Fruit fly (Drosophila melanogaster) whole organism, embryonic: ENCODE data around the gene CG31100.

ENCODE experiments used
- Abd-B ChIP-seq: fragments of 200-800 bp; sonication (Bioruptor generic); optimal IDR thresholded peaks from 2 replicates; lab custom pipeline; 2018; ENCODE audit warnings: missing biosample characterization, mild to moderate bottlenecking, missing genetic modification characterization, moderate library complexity
- Asciz ChIP-seq: fragments of 200-800 bp; sonication (Bioruptor generic); optimal IDR thresholded peaks from 2 replicates; lab custom pipeline; 2017; ENCODE audit warnings: missing biosample characterization, mild to moderate bottlenecking, missing genetic modification characterization, missing genetic modification reagents
- B-H1 ChIP-seq: fragments of 200-800 bp; sonication (Bioruptor generic); IDR thresholded peaks from 3 replicates; pipeline ENCODE4 v1.3.6; 2022; ENCODE audit warnings: missing biosample characterization, missing genetic modification characterization
- CG10274 ChIP-seq: fragments of 200-800 bp; sonication (Bioruptor generic); optimal IDR thresholded peaks from 3 replicates; lab custom pipeline; 2017; ENCODE audit warnings: missing biosample characterization, mild to moderate bottlenecking, missing genetic modification characterization
- CG11456 ChIP-seq: fragments of 200-800 bp; sonication (Bioruptor generic); IDR thresholded peaks from 3 replicates; pipeline ENCODE4 v1.3.6; 2022; ENCODE audit warnings: missing biosample characterization, missing genetic modification characterization
- CG12744 ChIP-seq: fragments of 200-800 bp; sonication (Bioruptor generic); optimal IDR thresholded peaks from 2 replicates; lab custom pipeline; 2016; ENCODE audit warnings: missing biosample characterization, missing genetic modification characterization
- CG13424 ChIP-seq: fragments of 200-800 bp; sonication (Bioruptor generic); optimal IDR thresholded peaks from 2 replicates; lab custom pipeline; 2019; ENCODE audit warnings: missing biosample characterization, mild to moderate bottlenecking, missing genetic modification characterization, moderate library complexity
- CG14050 ChIP-seq: fragments of 200-800 bp; sonication (Bioruptor generic); IDR thresholded peaks from 3 replicates; pipeline ENCODE4 v1.3.6; 2022; ENCODE audit warnings: missing biosample characterization, missing genetic modification characterization
- CG15601 ChIP-seq: fragments of 200-800 bp; sonication (Bioruptor generic); optimal IDR thresholded peaks from 3 replicates; lab custom pipeline; 2019; ENCODE audit warnings: missing biosample characterization, mild to moderate bottlenecking, missing genetic modification characterization, moderate library complexity
- CG17385 ChIP-seq: fragments of 200-800 bp; sonication (Bioruptor generic); optimal IDR thresholded peaks from 3 replicates; lab custom pipeline; 2018; ENCODE audit warnings: missing biosample characterization, mild to moderate bottlenecking, missing genetic modification characterization
- CG31441 ChIP-seq: fragments of 200-800 bp; sonication (Bioruptor generic); IDR thresholded peaks from 2 replicates; pipeline ENCODE4 v1.3.6; 2022; ENCODE audit warnings: missing biosample characterization, missing genetic modification characterization
- CG3726 ChIP-seq: fragments of 200-800 bp; sonication (Bioruptor generic); IDR thresholded peaks from 3 replicates; pipeline ENCODE4, ENCODE4 v1.3.6; 2022; ENCODE audit warnings: missing biosample characterization, missing genetic modification characterization
- CG4424 ChIP-seq: fragments of 200-800 bp; sonication (Bioruptor generic); optimal IDR thresholded peaks from 3 replicates; lab custom pipeline; 2016; ENCODE audit warnings: missing biosample characterization, missing genetic modification characterization
- CG6689 ChIP-seq: fragments of 200-800 bp; sonication (Bioruptor generic); IDR thresholded peaks from 2 replicates; pipeline ENCODE4 v1.3.6; 2022; ENCODE audit warnings: missing biosample characterization, missing genetic modification characterization
- CG7839 ChIP-seq: fragments of 200-800 bp; sonication (Bioruptor generic); optimal IDR thresholded peaks from 3 replicates; lab custom pipeline; 2018; ENCODE audit warnings: missing biosample characterization, mild to moderate bottlenecking, missing genetic modification characterization, moderate library complexity
- CG8089 ChIP-seq: fragments of 200-800 bp; sonication (Bioruptor generic); optimal IDR thresholded peaks from 3 replicates; lab custom pipeline; 2016; ENCODE audit warnings: missing biosample characterization, missing genetic modification characterization
- CG8290 ChIP-seq, 3 experiments: fragments of 200-800 bp; sonication (Bioruptor generic); optimal IDR thresholded peaks; 2 replicates each; lab custom pipeline; 2016 to 2019; ENCODE audit warnings: missing biosample characterization in 3 of 3, missing genetic modification characterization in 3 of 3, mild to moderate bottlenecking in 2 of 3, moderate library complexity in 1 of 3
- CG8478 ChIP-seq: fragments of >200 bp; optimal IDR thresholded peaks from 2 replicates; lab custom pipeline; 2018
- CG9215 ChIP-seq: fragments of 200-800 bp; sonication (Bioruptor generic); IDR thresholded peaks from 2 replicates; pipeline ENCODE4 v1.3.6; 2022; ENCODE audit warnings: missing biosample characterization, missing genetic modification characterization
- Dad ChIP-seq: fragments of 200-800 bp; sonication (Bioruptor generic); optimal IDR thresholded peaks from 3 replicates; lab custom pipeline; 2016; ENCODE audit warnings: missing biosample characterization, missing genetic modification characterization
- Deaf1 ChIP-seq: fragments of 200-800 bp; optimal IDR thresholded peaks from 3 replicates; lab custom pipeline; 2019; ENCODE audit warnings: missing biosample characterization, mild to moderate bottlenecking, missing genetic modification characterization, moderate library complexity
- Dll ChIP-seq: fragments of 200-800 bp; sonication (Bioruptor generic); IDR thresholded peaks from 4 replicates; pipeline ENCODE4 v1.3.6; 2022; ENCODE audit warnings: missing biosample characterization, missing genetic modification characterization; ENCODE audit not compliant: partially characterized antibody
- ERR ChIP-seq: fragments of 200-800 bp; sonication (Bioruptor generic); optimal IDR thresholded peaks from 2 replicates; lab custom pipeline; 2016; ENCODE audit warnings: missing biosample characterization, missing genetic modification characterization
- HmgD ChIP-seq: fragments of 200-800 bp; sonication (Bioruptor generic); optimal IDR thresholded peaks from 3 replicates; lab custom pipeline; 2016; ENCODE audit warnings: missing biosample characterization, missing genetic modification characterization
- Hmr ChIP-seq: fragments of 200-800 bp; sonication (Bioruptor generic); optimal IDR thresholded peaks from 3 replicates; lab custom pipeline; 2017; ENCODE audit warnings: mild to moderate bottlenecking, missing biosample characterization, missing genetic modification reagents, missing genetic modification characterization
- Kr ChIP-seq: fragments of 200-800 bp; sonication (Bioruptor generic); optimal IDR thresholded peaks from 2 replicates; lab custom pipeline; 2017; ENCODE audit warnings: missing biosample characterization, mild to moderate bottlenecking, missing genetic modification characterization
- MESR4 ChIP-seq: fragments of 200-800 bp; sonication (Bioruptor generic); optimal IDR thresholded peaks from 2 replicates; lab custom pipeline; 2018; ENCODE audit warnings: missing biosample characterization, mild to moderate bottlenecking, missing genetic modification characterization, moderate library complexity
- Ptx1 ChIP-seq: fragments of 200-800 bp; sonication (Bioruptor generic); IDR thresholded peaks from 2 replicates; pipeline ENCODE4 v1.3.6; 2022; ENCODE audit warnings: missing biosample characterization, missing genetic modification characterization
- Side ChIP-seq: fragments of 200-800 bp; sonication (Bioruptor generic); optimal IDR thresholded peaks from 2 replicates; lab custom pipeline; 2016; ENCODE audit warnings: missing biosample characterization, missing genetic modification characterization
- Six4 ChIP-seq: fragments of 200-800 bp; sonication (Bioruptor generic); optimal IDR thresholded peaks from 2 replicates; lab custom pipeline; 2016; ENCODE audit warnings: missing biosample characterization, missing genetic modification characterization
- Sox100B ChIP-seq: fragments of 200-800 bp; sonication (Bioruptor generic); optimal IDR thresholded peaks from 3 replicates; lab custom pipeline; 2018; ENCODE audit warnings: missing biosample characterization, mild to moderate bottlenecking, missing genetic modification characterization
- Stat92E ChIP-seq, 3 experiments: fragments of >200 bp in 2 of 3; fragments of 200-800 bp in 1 of 3; sonication (Bioruptor generic) in 1 of 3; optimal IDR thresholded peaks; 2 replicates each; lab custom pipeline; 2017 to 2019; ENCODE audit warnings: missing biosample characterization in 3 of 3, missing genetic modification characterization in 3 of 3, mild to moderate bottlenecking in 1 of 3, moderate library complexity in 1 of 3
- Tbp ChIP-seq: fragments of >200 bp; optimal IDR thresholded peaks from 2 replicates; lab custom pipeline; 2018; ENCODE audit warnings: missing biosample characterization, missing genetic modification characterization
- ac ChIP-seq: fragments of 200-800 bp; sonication (Bioruptor generic); optimal IDR thresholded peaks from 3 replicates; lab custom pipeline; 2017; ENCODE audit warnings: missing biosample characterization, mild to moderate bottlenecking, missing genetic modification characterization
- az2 ChIP-seq: fragments of 200-800 bp; sonication (Bioruptor generic); optimal IDR thresholded peaks from 3 replicates; lab custom pipeline; 2016; ENCODE audit warnings: missing biosample characterization, missing genetic modification characterization
- bowl ChIP-seq: fragments of 200-800 bp; sonication (Bioruptor generic); IDR thresholded peaks from 2 replicates; pipeline ENCODE4 v1.3.6; 2022; ENCODE audit warnings: missing biosample characterization, missing genetic modification characterization
- cg ChIP-seq: fragments of 200-800 bp; sonication (Bioruptor generic); optimal IDR thresholded peaks from 3 replicates; lab custom pipeline; 2019; ENCODE audit warnings: missing biosample characterization, mild to moderate bottlenecking, missing genetic modification characterization, moderate library complexity
- croc ChIP-seq: fragments of 200-800 bp; sonication (Bioruptor generic); conservative IDR thresholded peaks from 3 replicates; pipeline ENCODE4 v1.3.6; 2022; ENCODE audit warnings: missing biosample characterization, missing genetic modification characterization
- dan ChIP-seq: fragments of 200-800 bp; sonication (Bioruptor generic); IDR thresholded peaks from 2 replicates; pipeline ENCODE4 v1.3.6; 2022; ENCODE audit warnings: missing biosample characterization, missing genetic modification characterization
- disco-r ChIP-seq: fragments of 200-800 bp; sonication (Bioruptor generic); optimal IDR thresholded peaks from 2 replicates; lab custom pipeline; 2016; ENCODE audit warnings: missing biosample characterization, missing genetic modification characterization
- en ChIP-seq: fragments of 200-800 bp; sonication (Bioruptor generic); optimal IDR thresholded peaks from 2 replicates; lab custom pipeline; 2016; ENCODE audit warnings: missing biosample characterization, missing genetic modification characterization
- fu2 ChIP-seq: fragments of 200-800 bp; sonication (Bioruptor generic); optimal IDR thresholded peaks from 2 replicates; lab custom pipeline; 2016; ENCODE audit warnings: missing biosample characterization, missing genetic modification characterization
- her ChIP-seq: fragments of 200-800 bp; sonication (Bioruptor generic); optimal IDR thresholded peaks from 2 replicates; lab custom pipeline; 2016; ENCODE audit warnings: missing biosample characterization, missing genetic modification characterization
- lmd ChIP-seq: fragments of 200-800 bp; sonication (Bioruptor generic); IDR thresholded peaks from 2 replicates; pipeline ENCODE4 v1.3.6; 2022; ENCODE audit warnings: missing biosample characterization, missing genetic modification characterization
- run ChIP-seq: fragments of 200-800 bp; sonication (Bioruptor generic); optimal IDR thresholded peaks from 3 replicates; lab custom pipeline; 2018; ENCODE audit warnings: missing biosample characterization, mild to moderate bottlenecking, missing genetic modification characterization
- sd ChIP-seq: fragments of 200-800 bp; sonication (Bioruptor generic); optimal IDR thresholded peaks from 3 replicates; lab custom pipeline; 2018; ENCODE audit warnings: missing biosample characterization, mild to moderate bottlenecking, missing genetic modification characterization, moderate library complexity
- sisA ChIP-seq: fragments of 200-800 bp; sonication (Bioruptor generic); IDR thresholded peaks from 2 replicates; pipeline ENCODE4 v1.3.6; 2022; ENCODE audit warnings: missing biosample characterization, missing genetic modification characterization
- sug ChIP-seq: fragments of 200-800 bp; optimal IDR thresholded peaks from 2 replicates; lab custom pipeline; 2019; ENCODE audit warnings: missing biosample characterization, mild to moderate bottlenecking, missing genetic modification characterization, moderate library complexity
- tgo ChIP-seq: fragments of 200-800 bp; sonication (Bioruptor generic); IDR thresholded peaks from 3 replicates; pipeline ENCODE4 v1.3.6; 2022; ENCODE audit warnings: missing biosample characterization, missing genetic modification characterization
- trh ChIP-seq: fragments of 200-800 bp; sonication (Bioruptor generic); optimal IDR thresholded peaks from 2 replicates; lab custom pipeline; 2016; ENCODE audit warnings: missing biosample characterization, missing genetic modification characterization
- zf30C ChIP-seq: fragments of 200-800 bp; sonication (Bioruptor generic); optimal IDR thresholded peaks from 3 replicates; lab custom pipeline; 2018; ENCODE audit warnings: missing biosample characterization, mild to moderate bottlenecking, missing genetic modification characterization
- zfh1 ChIP-seq: fragments of 200-800 bp; sonication (Bioruptor generic); IDR thresholded peaks from 3 replicates; pipeline ENCODE4 v1.3.6; 2022; ENCODE audit warnings: missing biosample characterization, missing genetic modification characterization

Gene CG31100

dm6 chr3R:9039448-9039847, 36.0 kb upstream of the CG31100 start, which contains the start of gene neur (continued):
- no peak for TF ChIP-seq Dad (GFP tag; lab: Kevin White, UChicago)
- no peak for TF ChIP-seq cg (GFP tag; lab: Kevin White, UChicago)
- TF ChIP-seq B-H1 (GFP tag; lab: Robert Waterston, UW), result no peak
- 0 out of 3 replicates have a peak, but pooled peaks have one; percentile 35 for TF ChIP-seq zfh1
- TF ChIP-seq CG11456 (GFP tag; lab: Robert Waterston, UW), result no peak
- TF ChIP-seq CG4424 (GFP tag; lab: Kevin White, UChicago), result peak; percentile 1
- peak; percentile 90 for TF ChIP-seq CG31441 (GFP tag; lab: Robert Waterston, UW)
- TF ChIP-seq sisA (GFP tag; lab: Robert Waterston, UW), result no peak
- TF ChIP-seq CG3726, result no peak
- peak; percentile 29; the same call in 2 of the 3 replicates for TF ChIP-seq tgo (GFP tag; lab: Robert Waterston, UW)
- TF ChIP-seq Hmr (GFP tag; lab: Kevin White, UChicago), result peak; percentile 73
- no peak for TF ChIP-seq fu2 (GFP tag; lab: Kevin White, UChicago)
- TF ChIP-seq Kr (GFP tag; lab: Kevin White, UChicago), result no peak
- TF ChIP-seq bowl, result no peak
- TF ChIP-seq CG10274 (GFP tag; lab: Kevin White, UChicago), result no peak
- TF ChIP-seq Six4 (GFP tag; lab: Kevin White, UChicago), result no peak
- TF ChIP-seq HmgD (GFP tag; lab: Kevin White, UChicago), result peak; percentile 19
- TF ChIP-seq CG6689 (GFP tag; lab: Robert Waterston, UW), result no peak
- TF ChIP-seq CG7839, result no peak
- no peak for TF ChIP-seq zf30C (GFP tag; lab: Kevin White, UChicago)
- peak; percentile 24 for TF ChIP-seq CG8290 (GFP tag; optimal IDR thresholded peaks at IDR 0.05; lab: Kevin White, UChicago)
- TF ChIP-seq CG8290 (tag; optimal IDR thresholded peaks at IDR 0.05; lab: Kevin White, UChicago), result peak in 1 of 2 experiments; percentile 1
- peak; percentile 59 for TF ChIP-seq sug (tag; lab: Kevin White, UChicago)
- TF ChIP-seq Asciz (GFP tag; lab: Kevin White, UChicago), result no peak
- TF ChIP-seq run (tag; lab: Kevin White, UChicago), result no peak
- TF ChIP-seq Sox100B (GFP tag; lab: Kevin White, UChicago), result peak; percentile 8
- TF ChIP-seq sd, result no peak
- no peak for TF ChIP-seq ac (GFP tag; lab: Kevin White, UChicago)
- TF ChIP-seq CG9215 (GFP tag; lab: Robert Waterston, UW), result 0 out of 2 replicates have a peak, but pooled peaks have one; percentile 8
- peak; percentile 32 for TF ChIP-seq Side (GFP tag; lab: Kevin White, UChicago)
- TF ChIP-seq en (GFP tag; lab: Kevin White, UChicago), result no peak
- TF ChIP-seq CG12744, result no peak
- no peak for TF ChIP-seq CG17385 (GFP tag; lab: Kevin White, UChicago)
- no peak for TF ChIP-seq ERR
- TF ChIP-seq her, result no peak
- TF ChIP-seq trh, result no peak
- no peak for TF ChIP-seq Tbp
- TF ChIP-seq CG13424 (tag; lab: Kevin White, UChicago), result peak; percentile 23
- peak; percentile 27 for TF ChIP-seq Abd-B (GFP tag; lab: Kevin White, UChicago)
- TF ChIP-seq Dll (GFP tag; lab: Robert Waterston, UW), result peak; percentile 80
- TF ChIP-seq CG8089 (GFP tag; lab: Kevin White, UChicago), result no peak
- no peak for TF ChIP-seq disco-r
- TF ChIP-seq Deaf1 (tag; lab: Kevin White, UChicago), result peak; percentile 26
- TF ChIP-seq MESR4 (GFP tag; lab: Kevin White, UChicago), result no peak
- TF ChIP-seq CG15601 (tag; lab: Kevin White, UChicago), result peak; percentile 50
- no peak for TF ChIP-seq CG14050 (GFP tag; lab: Robert Waterston, UW)
- no peak for TF ChIP-seq Stat92E (GFP tag; optimal IDR thresholded peaks at IDR 0.05; lab: Kevin White, UChicago)
- TF ChIP-seq Ptx1 (GFP tag; lab: Robert Waterston, UW), result no peak
- TF ChIP-seq croc (GFP tag; lab: Robert Waterston, UW), result no peak
- TF ChIP-seq az2 (GFP tag; lab: Kevin White, UChicago), result no peak
- TF ChIP-seq lmd, result no peak
- TF ChIP-seq CG8478, result no peak
- no peak for TF ChIP-seq dan (GFP tag; lab: Robert Waterston, UW)
